Worm (Caenorhabditis elegans) whole organism, mixed stage, embryonic: Measurements from ENCODE around the gene M02B1.4.

Source experiments
- M03D4.4 ChIP-seq: sonication (generic microtip); optimal IDR thresholded peaks from 2 replicates; lab custom pipeline; 2017; ENCODE audit warnings: mild to moderate bottlenecking, missing genetic modification characterization, missing compliant biosample characterization
- bed-3 ChIP-seq: fragments of 200-800 bp; sonication (Bioruptor generic); optimal IDR thresholded peaks from 3 replicates; lab custom pipeline; 2018; ENCODE audit warnings: mild to moderate bottlenecking, missing genetic modification characterization, moderate library complexity, missing compliant biosample characterization
- blmp-1 ChIP-seq: fragments of 150-350 bp; optimal IDR thresholded peaks from 2 replicates; lab custom pipeline; 2014; ENCODE audit warnings: missing biosample characterization, missing genetic modification characterization
- ceh-39 ChIP-seq: fragments of 150-350 bp; optimal IDR thresholded peaks from 2 replicates; lab custom pipeline; 2014; ENCODE audit warnings: missing biosample characterization, missing genetic modification characterization
- ceh-43 ChIP-seq: fragments of 200-800 bp; sonication (Bioruptor generic); optimal IDR thresholded peaks from 2 replicates; lab custom pipeline; 2018; ENCODE audit warnings: mild to moderate bottlenecking, missing genetic modification characterization, moderate library complexity, missing compliant biosample characterization
- ceh-83 ChIP-seq: fragments of 200-800 bp; sonication (Bioruptor generic); optimal IDR thresholded peaks from 2 replicates; lab custom pipeline; 2018; ENCODE audit warnings: mild to moderate bottlenecking, missing genetic modification characterization, missing compliant biosample characterization
- ces-1 ChIP-seq: fragments of 150-350 bp; optimal IDR thresholded peaks from 2 replicates; lab custom pipeline; 2014; ENCODE audit warnings: missing biosample characterization, missing genetic modification reagents, missing genetic modification characterization
- cnd-1 ChIP-seq: fragments of 200-800 bp; sonication (Bioruptor generic); optimal IDR thresholded peaks from 2 replicates; lab custom pipeline; 2018; ENCODE audit warnings: mild to moderate bottlenecking, missing genetic modification characterization, missing compliant biosample characterization
- elt-1 ChIP-seq: sonication (generic microtip); optimal IDR thresholded peaks from 2 replicates; lab custom pipeline; 2017; ENCODE audit warnings: missing genetic modification characterization, mild to moderate bottlenecking, missing compliant biosample characterization, antibody characterized with exemption, moderate library complexity, borderline replicate concordance; ENCODE audit not compliant: insufficient read depth
- flh-1 ChIP-seq: fragments of 200-800 bp; sonication (Bioruptor generic); optimal IDR thresholded peaks from 2 replicates; lab custom pipeline; 2018; ENCODE audit warnings: mild to moderate bottlenecking, missing genetic modification characterization, moderate library complexity, missing compliant biosample characterization
- hlh-1 ChIP-seq: fragments of 150-350 bp; optimal IDR thresholded peaks from 2 replicates; lab custom pipeline; 2014; ENCODE audit warnings: missing biosample characterization, missing genetic modification reagents, missing genetic modification characterization
- lin-13 ChIP-seq: fragments of 150-350 bp; optimal IDR thresholded peaks from 2 replicates; lab custom pipeline; 2014; ENCODE audit warnings: missing biosample characterization, missing genetic modification characterization
- lin-32 ChIP-seq: fragments of 200-800 bp; sonication (Bioruptor generic); optimal IDR thresholded peaks from 2 replicates; lab custom pipeline; 2018; ENCODE audit warnings: mild to moderate bottlenecking, missing genetic modification characterization, missing compliant biosample characterization
- lsy-2 ChIP-seq: fragments of 150-350 bp; optimal IDR thresholded peaks from 2 replicates; lab custom pipeline; 2014; ENCODE audit warnings: missing biosample characterization, missing genetic modification characterization
- mab-5 ChIP-seq: fragments of 150-350 bp; optimal IDR thresholded peaks from 2 replicates; lab custom pipeline; 2014; ENCODE audit warnings: missing biosample characterization, missing genetic modification characterization
- mls-2 ChIP-seq: sonication (generic microtip); optimal IDR thresholded peaks from 2 replicates; lab custom pipeline; 2016; ENCODE audit warnings: mild to moderate bottlenecking, missing genetic modification characterization, moderate library complexity, missing compliant biosample characterization
- nhr-12 ChIP-seq: fragments of 150-350 bp; optimal IDR thresholded peaks from 2 replicates; lab custom pipeline; 2014; ENCODE audit warnings: missing biosample characterization, missing genetic modification characterization
- nhr-2 ChIP-seq: fragments of 150-350 bp; optimal IDR thresholded peaks from 2 replicates; lab custom pipeline; 2014; ENCODE audit warnings: missing biosample characterization, missing genetic modification characterization
- nhr-237 ChIP-seq: fragments of 150-350 bp; optimal IDR thresholded peaks from 2 replicates; lab custom pipeline; 2014; ENCODE audit warnings: missing biosample characterization, missing genetic modification characterization
- nhr-28 ChIP-seq: fragments of 150-350 bp; optimal IDR thresholded peaks from 2 replicates; lab custom pipeline; 2014; ENCODE audit warnings: missing biosample characterization, missing genetic modification characterization
- nhr-76 ChIP-seq: sonication (generic microtip); optimal IDR thresholded peaks from 2 replicates; lab custom pipeline; 2017; ENCODE audit warnings: missing biosample characterization, missing genetic modification characterization
- pha-4 ChIP-seq: fragments of 150-350 bp; optimal IDR thresholded peaks from 2 replicates; lab custom pipeline; 2018; ENCODE audit warnings: missing biosample characterization, missing genetic modification reagents, missing genetic modification characterization
- sem-2 ChIP-seq: fragments of 200-800 bp; sonication (Bioruptor generic); optimal IDR thresholded peaks from 2 replicates; lab custom pipeline; 2018; ENCODE audit warnings: mild to moderate bottlenecking, missing genetic modification characterization, missing compliant biosample characterization
- snpc-4 ChIP-seq: fragments of 150-350 bp; optimal IDR thresholded peaks from 2 replicates; lab custom pipeline; 2014; ENCODE audit warnings: missing biosample characterization, missing genetic modification characterization
- sptf-1 ChIP-seq: sonication (generic microtip); optimal IDR thresholded peaks from 2 replicates; lab custom pipeline; 2017; ENCODE audit warnings: mild to moderate bottlenecking, missing genetic modification characterization, moderate library complexity, missing compliant biosample characterization
- tbx-8 ChIP-seq: fragments of 200-800 bp; sonication (Bioruptor generic); optimal IDR thresholded peaks from 2 replicates; lab custom pipeline; 2018; ENCODE audit warnings: mild to moderate bottlenecking, missing genetic modification characterization, moderate library complexity, missing compliant biosample characterization
- unc-120 ChIP-seq: sonication (generic microtip); optimal IDR thresholded peaks from 2 replicates; lab custom pipeline; 2017; ENCODE audit warnings: missing genetic modification characterization, missing compliant biosample characterization; ENCODE audit not compliant: poor library complexity, severe bottlenecking
- unc-39 ChIP-seq: fragments of 150-350 bp; optimal IDR thresholded peaks from 2 replicates; lab custom pipeline; 2014; ENCODE audit warnings: missing biosample characterization, missing genetic modification characterization
- unc-62 ChIP-seq: fragments of 150-350 bp; optimal IDR thresholded peaks from 2 replicates; lab custom pipeline; 2014; ENCODE audit warnings: missing biosample characterization, missing genetic modification reagents, missing genetic modification characterization
- zip-8 ChIP-seq: fragments of 150-350 bp; optimal IDR thresholded peaks from 2 replicates; lab custom pipeline; 2014; ENCODE audit warnings: missing biosample characterization, missing genetic modification characterization
- ztf-11 ChIP-seq: fragments of 150-350 bp; optimal IDR thresholded peaks from 2 replicates; lab custom pipeline; 2014; ENCODE audit warnings: missing biosample characterization, missing genetic modification characterization

M02B1.4 gene

ce11 chrIV:12865884-12866283, 40.8 kb upstream of the M02B1.4 start, which contains the start of gene clec-186:
TSS of gene clec-186 (plus strand) at chrIV:12866109.
- TF ChIP-seq zip-8 (tag; lab: Kevin White, UChicago), result no peak
- TF ChIP-seq nhr-76, result no peak
- TF ChIP-seq unc-120 (tag; lab: Kevin White, UChicago), result no peak
- no peak for TF ChIP-seq unc-62 (GFP tag; lab: Kevin White, UChicago)
- no peak for TF ChIP-seq ceh-83 (GFP tag; lab: Kevin White, UChicago)
- no peak for TF ChIP-seq lsy-2 (tag; lab: Kevin White, UChicago)
- TF ChIP-seq nhr-2 (tag; lab: Kevin White, UChicago), result no peak
- no peak for TF ChIP-seq pha-4 (tag; lab: Kevin White, UChicago)
- no peak for TF ChIP-seq ceh-43 (GFP tag; lab: Kevin White, UChicago)
- TF ChIP-seq cnd-1 (tag; lab: Kevin White, UChicago), result no peak
- TF ChIP-seq unc-39 (tag; lab: Kevin White, UChicago), result no peak
- no peak for TF ChIP-seq lin-13 (tag; lab: Kevin White, UChicago)
- no peak for TF ChIP-seq ztf-11 (tag; lab: Kevin White, UChicago)
- no peak for TF ChIP-seq bed-3 (GFP tag; lab: Kevin White, UChicago)

ce11 chrIV:12859797-12860196, 34.7 kb upstream of the M02B1.4 start, which contains the start of gene gcy-18:
TSS of gene gcy-18 (plus strand) at chrIV:12860097.
- TF ChIP-seq ztf-11 (tag; lab: Kevin White, UChicago), result no peak
- no peak for TF ChIP-seq blmp-1
- TF ChIP-seq flh-1, result no peak
- TF ChIP-seq M03D4.4 (tag; lab: Kevin White, UChicago), result no peak
- TF ChIP-seq elt-1 (tag; lab: Kevin White, UChicago), result no peak
- no peak for TF ChIP-seq nhr-28 (tag; lab: Kevin White, UChicago)

- TF ChIP-seq snpc-4, result no peak
- no peak for TF ChIP-seq lin-13 (tag; lab: Kevin White, UChicago)
- no peak for TF ChIP-seq ztf-11 (tag; lab: Kevin White, UChicago)
- TF ChIP-seq hlh-1 (tag; lab: Kevin White, UChicago), result no peak
- TF ChIP-seq elt-1 (tag; lab: Kevin White, UChicago), result no peak
- no peak for TF ChIP-seq mls-2 (tag; lab: Kevin White, UChicago)
- no peak for TF ChIP-seq nhr-12 (tag; lab: Kevin White, UChicago)
- no peak for TF ChIP-seq unc-39 (tag; lab: Kevin White, UChicago)
- TF ChIP-seq ceh-83 (GFP tag; lab: Kevin White, UChicago), result no peak
- TF ChIP-seq sptf-1 (tag; lab: Kevin White, UChicago), result no peak
- TF ChIP-seq ceh-39 (tag; lab: Kevin White, UChicago), result no peak
- no peak for TF ChIP-seq tbx-8 (GFP tag; lab: Kevin White, UChicago)
- TF ChIP-seq ces-1 (GFP tag; lab: Kevin White, UChicago), result no peak
- no peak for TF ChIP-seq unc-62 (GFP tag; lab: Kevin White, UChicago)
- no peak for TF ChIP-seq lin-32
- no peak for TF ChIP-seq M03D4.4 (tag; lab: Kevin White, UChicago)
- TF ChIP-seq flh-1, result no peak
- TF ChIP-seq, all 35 proteins: peak for 0
Observed at ce11 chrIV:12855248-12855647, 30.1 kb upstream of the M02B1.4 start, which contains the start of gene nstp-5. TSS of gene nstp-5 (plus strand) at chrIV:12855548.

- TF ChIP-seq lin-32 (no peak), nhr-237 (tag; lab: Kevin White, UChicago) (no peak), mab-5 (tag; lab: Kevin White, UChicago) (no peak), sem-2 (GFP tag; lab: Kevin White, UChicago) (no peak), ces-1 (GFP tag; lab: Kevin White, UChicago) (no peak), hlh-1 (tag; lab: Kevin White, UChicago) (peak; percentile 89), mls-2 (tag; lab: Kevin White, UChicago) (no peak), cnd-1 (tag; lab: Kevin White, UChicago) (peak; percentile 74), zip-8 (tag; lab: Kevin White, UChicago) (no peak), pha-4 (tag; lab: Kevin White, UChicago) (no peak), nhr-2 (tag; lab: Kevin White, UChicago) (peak; percentile 54)
- TF ChIP-seq, all 35 proteins: peak for 3
Observed at ce11 chrIV:12854372-12855114, 29.4 kb upstream of the M02B1.4 start.
